Worm (Caenorhabditis elegans) whole organism, young adult: ENCODE measurements around the gene igcm-3.

Experiments
- B0019.2 ChIP-seq: fragments of 200-800 bp; sonication (Bioruptor generic); conservative IDR thresholded peaks from 2 replicates; pipeline ENCODE4 v1.3.6; 2022; ENCODE audit warnings: missing genetic modification reagents, missing genetic modification characterization, missing compliant biosample characterization
- C17E4.6 ChIP-seq: fragments of 200-800 bp; sonication (Bioruptor generic); IDR thresholded peaks from 2 replicates; pipeline ENCODE4 v1.3.6; 2022; ENCODE audit warnings: missing genetic modification reagents, missing genetic modification characterization, missing compliant biosample characterization
- F22D6.2 ChIP-seq: sonication (generic microtip); optimal IDR thresholded peaks from 2 replicates; lab custom pipeline; 2016; ENCODE audit warnings: mild to moderate bottlenecking, missing genetic modification characterization, missing compliant biosample characterization
- F33H1.4 ChIP-seq: fragments of 200-800 bp; sonication (Bioruptor generic); IDR thresholded peaks from 2 replicates; pipeline ENCODE4 v1.3.6; 2022; ENCODE audit warnings: missing genetic modification reagents, missing genetic modification characterization, missing compliant biosample characterization
- K11D2.4 ChIP-seq: fragments of 200-800 bp; sonication (Bioruptor generic); IDR thresholded peaks from 2 replicates; pipeline ENCODE4 v1.3.6; 2022; ENCODE audit warnings: missing genetic modification reagents, missing genetic modification characterization, missing compliant biosample characterization
- Y79H2A.3 ChIP-seq: fragments of 200-800 bp; sonication (Bioruptor generic); conservative IDR thresholded peaks from 2 replicates; pipeline ENCODE4 v1.3.6; 2022; ENCODE audit warnings: missing genetic modification reagents, missing genetic modification characterization, missing compliant biosample characterization
- Y95B8A.8 ChIP-seq: fragments of 200-800 bp; sonication (Bioruptor generic); IDR thresholded peaks from 2 replicates; pipeline ENCODE4 v1.3.6; 2022; ENCODE audit warnings: missing genetic modification reagents, missing genetic modification characterization, missing compliant biosample characterization
- aptf-3 ChIP-seq: fragments of 200-800 bp; sonication (Bioruptor generic); IDR thresholded peaks from 2 replicates; pipeline ENCODE4 v1.3.6; 2022; ENCODE audit warnings: missing genetic modification characterization, missing compliant biosample characterization
- cebp-1 ChIP-seq, 2 experiments: fragments of 200-800 bp in 1 of 2; sonication (Bioruptor generic) in 1 of 2; sonication (generic microtip) in 1 of 2; IDR thresholded peaks in 1 of 2; optimal IDR thresholded peaks in 1 of 2; 2 replicates each; pipeline versions ENCODE4 v1.3.6 to Lab custom; 2017 to 2022; ENCODE audit warnings: missing compliant biosample characterization in 2 of 2, missing genetic modification characterization in 2 of 2, mild to moderate bottlenecking in 1 of 2, missing genetic modification reagents in 1 of 2, moderate library complexity in 1 of 2
- ceh-58 ChIP-seq: fragments of 200-800 bp; sonication (Bioruptor generic); IDR thresholded peaks from 2 replicates; pipeline ENCODE4 v1.3.6; 2022; ENCODE audit warnings: missing genetic modification characterization, missing compliant biosample characterization
- ceh-79 ChIP-seq: sonication (generic microtip); optimal IDR thresholded peaks from 2 replicates; lab custom pipeline; 2017; ENCODE audit warnings: mild to moderate bottlenecking, missing genetic modification characterization, missing compliant biosample characterization
- dpff-1 ChIP-seq: sonication (generic microtip); optimal IDR thresholded peaks from 2 replicates; lab custom pipeline; 2017; ENCODE audit warnings: mild to moderate bottlenecking, missing genetic modification characterization, missing compliant biosample characterization
- ekl-4 ChIP-seq: fragments of 200-800 bp; sonication (Bioruptor generic); IDR thresholded peaks from 2 replicates; pipeline ENCODE4 v1.3.6; 2022; ENCODE audit warnings: missing genetic modification reagents, missing genetic modification characterization, missing compliant biosample characterization
- hlh-26 ChIP-seq: fragments of 200-800 bp; sonication (Bioruptor generic); conservative IDR thresholded peaks from 2 replicates; pipeline ENCODE4 v1.3.6; 2022; ENCODE audit warnings: missing genetic modification reagents, missing genetic modification characterization, missing compliant biosample characterization
- hsf-1 ChIP-seq: fragments of 200-800 bp; sonication (Bioruptor generic); IDR thresholded peaks from 2 replicates; pipeline ENCODE4 v1.3.6; 2022; ENCODE audit warnings: missing genetic modification reagents, missing genetic modification characterization, missing compliant biosample characterization
- lin-54 ChIP-seq: fragments of 200-800 bp; sonication (Bioruptor generic); optimal IDR thresholded peaks from 2 replicates; lab custom pipeline; 2018; ENCODE audit warnings: mild to moderate bottlenecking, missing genetic modification characterization, missing compliant biosample characterization
- lir-1 ChIP-seq: fragments of 200-800 bp; sonication (Bioruptor generic); conservative IDR thresholded peaks from 2 replicates; pipeline ENCODE4 v1.3.6; 2022; ENCODE audit warnings: missing genetic modification reagents, missing genetic modification characterization, missing compliant biosample characterization
- lsy-27 ChIP-seq: sonication (generic microtip); optimal IDR thresholded peaks from 2 replicates; lab custom pipeline; 2017; ENCODE audit warnings: missing genetic modification characterization, mild to moderate bottlenecking, missing compliant biosample characterization, antibody characterized with exemption, missing genotype, borderline replicate concordance; ENCODE audit not compliant: insufficient read depth
- mes-4 ChIP-seq: sonication (generic microtip); optimal IDR thresholded peaks from 2 replicates; lab custom pipeline; 2016; ENCODE audit warnings: missing genotype, missing genetic modification characterization, missing compliant biosample characterization
- nhr-80 ChIP-seq: sonication (generic microtip); optimal IDR thresholded peaks from 2 replicates; lab custom pipeline; 2016; ENCODE audit warnings: missing genetic modification characterization, missing compliant biosample characterization
- pbrm-1 ChIP-seq: fragments of 200-800 bp; sonication (Bioruptor generic); IDR thresholded peaks from 2 replicates; pipeline ENCODE4 v1.3.6; 2022; ENCODE audit warnings: missing genetic modification reagents, missing genetic modification characterization, missing compliant biosample characterization
- pha-4 ChIP-seq: fragments of 150-350 bp; sonication (generic microtip); optimal IDR thresholded peaks from 2 replicates; lab custom pipeline; 2014; ENCODE audit warnings: missing biosample characterization, missing genetic modification reagents, missing genetic modification characterization
- sdz-38 ChIP-seq: sonication (generic microtip); optimal IDR thresholded peaks from 2 replicates; lab custom pipeline; 2016; ENCODE audit warnings: missing genotype, missing genetic modification characterization, missing compliant biosample characterization
- snpc-4 ChIP-seq, 5 experiments: fragments of 150-350 bp in 1 of 5; sonication (generic microtip) in 4 of 5; optimal IDR thresholded peaks; 2 replicates each; lab custom pipeline; 2014 to 2018; ENCODE audit warnings: missing genetic modification characterization in 5 of 5, missing biosample characterization in 3 of 5, antibody characterized with exemption in 2 of 5, mild to moderate bottlenecking in 2 of 5, missing compliant biosample characterization in 2 of 5, missing genotype in 2 of 5, moderate library complexity in 2 of 5, missing genetic modification reagents in 1 of 5
- tbp1 ChIP-seq: fragments of 200-800 bp; sonication (Bioruptor generic); optimal IDR thresholded peaks from 2 replicates; lab custom pipeline; 2018; ENCODE audit warnings: mild to moderate bottlenecking, missing genetic modification characterization, missing compliant biosample characterization
- xnd-1 ChIP-seq: sonication (generic microtip); optimal IDR thresholded peaks from 2 replicates; lab custom pipeline; 2016; ENCODE audit warnings: missing genotype, missing genetic modification reagents, missing genetic modification characterization, missing compliant biosample characterization
- zfh-2 ChIP-seq: fragments of 200-800 bp; sonication (Bioruptor generic); conservative IDR thresholded peaks from 2 replicates; pipeline ENCODE4 v1.3.6; 2022; ENCODE audit warnings: missing genetic modification reagents, missing genetic modification characterization, missing compliant biosample characterization
- ztf-6 ChIP-seq: fragments of 200-800 bp; sonication (Bioruptor generic); IDR thresholded peaks from 2 replicates; pipeline ENCODE4 v1.3.6; 2022; ENCODE audit warnings: missing genetic modification reagents, missing genetic modification characterization, missing compliant biosample characterization

The igcm-3 gene

DNA sequence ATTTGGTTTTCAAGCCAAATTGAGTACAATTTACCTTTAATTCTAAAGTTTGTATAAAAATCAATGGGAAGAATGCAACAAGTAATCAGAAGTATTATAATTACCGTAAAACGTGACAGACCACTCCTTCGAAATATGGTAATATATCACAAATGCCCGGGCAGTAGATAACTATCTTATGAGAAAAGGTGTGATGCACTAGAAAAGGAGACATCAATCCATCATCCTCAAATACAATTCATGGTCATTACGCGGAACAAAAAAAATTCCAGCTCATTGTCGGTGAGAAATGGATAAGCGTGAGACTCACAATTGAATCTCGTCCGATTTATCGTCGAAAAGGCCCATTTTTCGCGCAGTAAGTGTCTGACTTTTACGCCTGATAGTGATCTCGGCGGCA is 3.5 kb upstream of the igcm-3 start:
- TF ChIP-seq Y79H2A.3 (GFP tag; lab: Robert Waterston, UW) (no peak), aptf-3 (GFP tag; lab: Robert Waterston, UW) (no peak)

DNA sequence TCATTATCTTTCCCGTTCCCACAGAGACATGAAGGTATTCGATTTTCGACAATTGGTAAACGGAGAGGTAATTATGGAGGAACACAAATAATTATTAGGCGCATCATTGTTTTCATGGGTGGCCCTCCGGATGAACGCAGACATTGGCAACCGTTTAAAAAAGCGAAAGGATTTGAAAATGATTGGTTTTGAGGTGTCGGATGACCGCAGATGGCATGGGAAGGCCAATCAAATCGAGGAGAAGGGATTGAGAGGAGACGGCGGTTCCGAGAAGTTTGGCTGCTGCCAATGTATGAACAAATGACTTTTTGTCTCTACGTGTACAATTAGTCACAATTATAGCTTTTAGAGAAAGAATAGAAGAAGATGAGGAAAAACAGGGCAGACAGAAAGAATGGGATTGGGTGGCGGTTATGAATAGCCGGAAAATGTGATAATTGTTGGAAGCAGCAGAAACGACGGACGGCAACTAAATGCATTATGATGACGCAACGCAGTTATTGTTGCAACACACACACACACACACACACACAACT is 1.9 kb upstream of the igcm-3 start:
- TF ChIP-seq hsf-1 (GFP tag; lab: Robert Waterston, UW) (peak; percentile 13; the same call in 1 of the 2 replicates), zfh-2 (GFP tag; lab: Robert Waterston, UW) (0 out of 2 replicates have a peak, but pooled peaks have one; percentile 12), ekl-4 (no peak)

DNA sequence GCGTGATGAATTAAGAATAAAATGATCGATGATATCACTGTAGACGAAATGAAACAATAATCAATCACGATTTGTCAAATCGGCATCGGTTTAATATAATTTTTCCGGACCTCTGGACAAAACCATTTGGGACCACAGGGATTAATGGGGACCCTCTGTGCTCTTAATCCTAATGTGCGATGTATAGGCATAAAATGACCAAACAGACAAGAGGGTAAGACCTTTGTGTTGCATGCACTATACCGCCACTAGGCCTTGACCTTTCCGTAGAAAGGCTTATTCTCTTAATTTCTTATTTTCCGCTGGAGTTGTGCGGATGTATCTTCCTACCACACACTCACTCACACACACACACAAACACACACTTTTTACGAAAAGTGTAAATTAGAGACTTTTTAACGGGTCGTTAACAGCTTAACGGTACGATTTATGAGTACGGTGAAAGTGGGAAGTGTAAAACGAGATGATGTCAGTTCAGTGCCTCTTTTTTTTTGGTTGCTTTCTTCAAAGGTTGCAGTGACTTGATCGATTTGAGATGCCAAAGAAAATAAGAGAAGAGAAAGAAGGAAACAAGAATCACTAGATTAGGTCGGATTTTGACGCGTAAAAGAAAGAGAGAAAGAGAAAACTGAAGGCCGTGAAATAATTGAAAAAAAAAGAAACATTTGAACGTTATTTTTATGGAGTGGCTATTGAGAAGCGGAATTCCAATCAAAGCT is 732 bp downstream of the igcm-3 start:
- TF ChIP-seq lir-1 (GFP tag; lab: Robert Waterston, UW) (no peak), ztf-6 (GFP tag; lab: Robert Waterston, UW) (no peak), xnd-1 (tag; lab: Kevin White, UChicago) (no peak), zfh-2 (GFP tag; lab: Robert Waterston, UW) (no peak), B0019.2 (GFP tag; lab: Robert Waterston, UW) (no peak), hlh-26 (GFP tag; lab: Robert Waterston, UW) (no peak), Y95B8A.8 (no peak), K11D2.4 (no peak)

DNA sequence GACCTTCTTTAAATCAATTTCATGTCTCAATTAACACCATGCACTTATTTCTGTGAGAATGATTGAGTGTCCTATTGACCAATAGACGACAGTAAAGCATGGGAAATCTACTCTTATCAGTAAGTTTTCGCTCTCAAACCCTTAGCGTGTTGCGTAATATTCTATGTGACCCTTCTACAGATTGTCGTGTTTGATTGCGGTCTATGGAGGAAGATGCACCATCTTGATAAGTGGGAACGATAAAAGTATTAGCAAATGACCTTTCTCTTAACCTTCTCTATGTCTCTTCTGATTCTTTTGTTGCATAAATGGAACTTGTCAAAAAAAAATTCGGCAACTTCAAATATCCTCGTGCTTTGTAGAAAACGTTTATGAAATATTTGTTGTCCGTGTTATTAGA is 1.8 kb downstream of the igcm-3 start:
- TF ChIP-seq mes-4: no peak
- TF ChIP-seq tbp1 (GFP tag; lab: Kevin White, UChicago): no peak
- no peak for TF ChIP-seq sdz-38 (tag; lab: Kevin White, UChicago)
- TF ChIP-seq ceh-79 (tag; lab: Kevin White, UChicago): no peak
- no peak for TF ChIP-seq F33H1.4 (GFP tag; lab: Robert Waterston, UW)
- no peak for TF ChIP-seq pha-4 (tag; lab: Kevin White, UChicago)
- no peak for TF ChIP-seq F22D6.2
- no peak for TF ChIP-seq lin-54 (GFP tag; lab: Kevin White, UChicago)
- TF ChIP-seq nhr-80 (tag; lab: Kevin White, UChicago): peak; percentile 42

DNA sequence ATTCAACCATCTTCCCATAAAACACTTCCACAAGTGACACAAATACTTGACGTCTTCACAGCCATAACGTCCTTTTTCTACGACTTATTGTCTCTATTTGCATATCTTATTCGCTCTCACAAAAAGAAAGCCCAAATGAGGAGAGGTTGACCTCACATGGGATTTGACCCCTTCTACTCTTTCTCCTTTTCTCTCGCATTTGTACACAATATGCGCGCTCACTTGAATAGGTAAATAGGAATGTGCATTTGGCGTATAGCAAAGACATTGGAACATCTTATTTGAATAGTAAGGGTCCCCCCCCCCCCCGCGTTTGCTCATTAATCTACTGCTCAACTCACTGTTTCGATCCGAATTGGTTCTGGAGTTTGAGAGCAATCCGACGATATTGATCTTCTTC is 5.0 kb downstream of the igcm-3 start:
- no peak for TF ChIP-seq cebp-1 (GFP tag; IDR thresholded peaks at IDR 0.05; lab: Robert Waterston, UW)
- no peak for TF ChIP-seq cebp-1 (tag; optimal IDR thresholded peaks at IDR 0.05; lab: Kevin White, UChicago)
- no peak for TF ChIP-seq hsf-1 (GFP tag; lab: Robert Waterston, UW)
- no peak for TF ChIP-seq ceh-58 (GFP tag; lab: Robert Waterston, UW)
- TF ChIP-seq mes-4: no peak
- TF ChIP-seq pbrm-1 (GFP tag; lab: Robert Waterston, UW): no peak
- TF ChIP-seq F33H1.4 (GFP tag; lab: Robert Waterston, UW): no peak
- TF ChIP-seq C17E4.6: no peak
- TF ChIP-seq xnd-1 (tag; lab: Kevin White, UChicago): no peak
- no peak for TF ChIP-seq snpc-4 (GFP tag; optimal IDR thresholded peaks at IDR 0.05; lab: Kevin White, UChicago)
- TF ChIP-seq snpc-4 (tag; optimal IDR thresholded peaks at IDR 0.05; lab: Kevin White, UChicago): no peak
- no peak for TF ChIP-seq dpff-1 (tag; lab: Kevin White, UChicago)
- no peak for TF ChIP-seq lsy-27 (tag; lab: Kevin White, UChicago)
